Worm (Caenorhabditis elegans): ENCODE measurements around the gene T21D12.11.

Gene T21D12.11

ce11 chrIV:261607-262006 lies 7.6 kb upstream of the T21D12.11 start, which contains the start of gene pqbp-1.1 (continued):
- no peak for TF ChIP-seq lin-13 (GFP tag; optimal IDR thresholded peaks at IDR 0.05)

- TF ChIP-seq ceh-20 (GFP tag; IDR thresholded peaks at IDR 0.05) (no peak), aha-1 (tag) (no peak), lin-39 (tag; optimal IDR thresholded peaks at IDR 0.05) (no peak), Y48G9A.11 (GFP tag; IDR thresholded peaks at IDR 0.05) (no peak), Y105C5A.15 (GFP tag; IDR thresholded peaks at IDR 0.05) (no peak), skn-1 (tag; optimal IDR thresholded peaks at IDR 0.05) (no peak), mxl-2 (GFP tag; conservative IDR thresholded peaks at IDR 0.05) (no peak), snpc-4 (tag; optimal IDR thresholded peaks at IDR 0.05) (no peak), saeg-2 (GFP tag; IDR thresholded peaks at IDR 0.05) (no peak), ztf-7 (tag; optimal IDR thresholded peaks at IDR 0.05) (no peak), F49E8.2 (tag; optimal IDR thresholded peaks at IDR 0.05; ENCODE audit: borderline replicate concordance) (no peak), hif-1 (tag; optimal IDR thresholded peaks at IDR 0.05) (no peak), mdt-29 (GFP tag; IDR thresholded peaks at IDR 0.05) (no peak), gei-8 (GFP tag; optimal IDR thresholded peaks at IDR 0.05) (no peak), hlh-11 (tag; optimal IDR thresholded peaks at IDR 0.05) (no peak), nhr-41 (GFP tag; IDR thresholded peaks at IDR 0.05) (no peak), ceh-44 (GFP tag; IDR thresholded peaks at IDR 0.05) (no peak), mxl-3 (GFP tag; optimal IDR thresholded peaks at IDR 0.05) (no peak), daf-19 (GFP tag; conservative IDR thresholded peaks at IDR 0.05) (no peak)
Measured at ce11 chrIV:262460-262859, 6.7 kb upstream of the T21D12.11 start.

- TF ChIP-seq tra-1 (GFP tag; IDR thresholded peaks at IDR 0.05) (no peak), cey-2 (tag; optimal IDR thresholded peaks at IDR 0.05; ENCODE audit: borderline replicate concordance, insufficient read depth) (no peak), lsy-2 (tag; optimal IDR thresholded peaks at IDR 0.05) (no peak), fos-1 (tag; optimal IDR thresholded peaks at IDR 0.05) (no peak), unc-62 (GFP tag; optimal IDR thresholded peaks at IDR 0.05 in 1 of 2) (no peak), unc-62 (tag; optimal IDR thresholded peaks at IDR 0.05) (no peak), aha-1 (tag) (peak; percentile 13), nhr-28 (tag; optimal IDR thresholded peaks at IDR 0.05) (peak; percentile 4), dpl-1 (GFP tag; optimal IDR thresholded peaks at IDR 0.05) (peak; percentile 17), lin-15B (tag; optimal IDR thresholded peaks at IDR 0.05) (no peak), mes-2 (tag; optimal IDR thresholded peaks at IDR 0.05; ENCODE audit: poor library complexity, severe bottlenecking) (peak; percentile 59), hlh-11 (tag; optimal IDR thresholded peaks at IDR 0.05) (peak; percentile 37), daf-16 (GFP tag; optimal IDR thresholded peaks at IDR 0.05) (no peak), daf-16 (tag; optimal IDR thresholded peaks at IDR 0.05) (peak; percentile 14), dve-1 (tag; optimal IDR thresholded peaks at IDR 0.05; ENCODE audit: insufficient read depth) (peak; percentile 49), F26F4.8 (GFP tag; conservative IDR thresholded peaks at IDR 0.05) (no peak)
Measured at ce11 chrIV:264182-264709, 5.0 kb upstream of the T21D12.11 start, which contains the start of gene pat-6. Gene pat-6 (minus strand): TSS chrIV:264232.

ce11 chrIV:266148-266547 lies 3.1 kb upstream of the T21D12.11 start, which contains the start of gene T21D12.12:
Gene T21D12.12 (plus strand): TSS chrIV:266448.
- TF ChIP-seq php-3 (GFP tag; IDR thresholded peaks at IDR 0.05) = no peak
- TF ChIP-seq egl-43 (GFP tag; IDR thresholded peaks at IDR 0.05) = no peak
- no peak for TF ChIP-seq madf-5 (GFP tag; IDR thresholded peaks at IDR 0.05)
- no peak for TF ChIP-seq D1046.2 (GFP tag; IDR thresholded peaks at IDR 0.05)
- no peak for TF ChIP-seq skn-1 (tag; optimal IDR thresholded peaks at IDR 0.05)
- no peak for TF ChIP-seq T20F7.1 (GFP tag; optimal IDR thresholded peaks at IDR 0.05)
- no peak for TF ChIP-seq ceh-44 (GFP tag; IDR thresholded peaks at IDR 0.05)
- no peak for TF ChIP-seq zip-11 (GFP tag; IDR thresholded peaks at IDR 0.05)
- TF ChIP-seq lsy-2 (tag; optimal IDR thresholded peaks at IDR 0.05) = no peak
- no peak for TF ChIP-seq ceh-32 (tag; optimal IDR thresholded peaks at IDR 0.05; ENCODE audit: poor library complexity)
- no peak for TF ChIP-seq dmd-8 (GFP tag; IDR thresholded peaks at IDR 0.05)
- no peak for TF ChIP-seq aly-2 (tag; optimal IDR thresholded peaks at IDR 0.05)
- TF ChIP-seq R02D3.7 (tag; optimal IDR thresholded peaks at IDR 0.05) = no peak
